Worm (Caenorhabditis elegans): ENCODE results near the gene B0244.9.

The B0244.9 gene

ce11 chrIII:5707546-5707945 lies 23.3 kb downstream of the B0244.9 start:
- TF ChIP-seq spr-3 (GFP tag; optimal IDR thresholded peaks at IDR 0.05) (no peak), egl-27 (tag; optimal IDR thresholded peaks at IDR 0.05) (no peak), mdl-1 (tag; optimal IDR thresholded peaks at IDR 0.05) (no peak), unc-39 (tag; optimal IDR thresholded peaks at IDR 0.05) (no peak), vab-7 (GFP tag; IDR thresholded peaks at IDR 0.05) (no peak)

- no peak for TF ChIP-seq nhr-237 (tag; optimal IDR thresholded peaks at IDR 0.05)
- peak; percentile 96 for TF ChIP-seq mep-1 (tag; optimal IDR thresholded peaks at IDR 0.05)
- peak; percentile 40; the same call in 1 of the 2 replicates for TF ChIP-seq ceh-44 (GFP tag; IDR thresholded peaks at IDR 0.05)
- TF ChIP-seq mxl-2 (GFP tag; conservative IDR thresholded peaks at IDR 0.05): no peak
- peak; percentile 27 for TF ChIP-seq jun-1 (tag; optimal IDR thresholded peaks at IDR 0.05)
- TF ChIP-seq hmg-1.1 (GFP tag; IDR thresholded peaks at IDR 0.05): peak; percentile 77
- TF ChIP-seq F10B5.3 (tag; optimal IDR thresholded peaks at IDR 0.05): no peak
- TF ChIP-seq pha-4 (GFP tag; IDR thresholded peaks at IDR 0.05): peak; percentile 64; the same call in 1 of the 2 replicates
- TF ChIP-seq pha-4 (tag; optimal IDR thresholded peaks at IDR 0.05): peak; percentile 98
- TF ChIP-seq hif-1 (tag; optimal IDR thresholded peaks at IDR 0.05): peak in 1 of 2 experiments; percentile 77
- TF ChIP-seq zip-11 (GFP tag; IDR thresholded peaks at IDR 0.05): no peak
- TF ChIP-seq ztf-11 (tag; optimal IDR thresholded peaks at IDR 0.05): no peak
- TF ChIP-seq dpl-1 (GFP tag; optimal IDR thresholded peaks at IDR 0.05): peak; percentile 88
- TF ChIP-seq Y48G9A.11 (GFP tag; IDR thresholded peaks at IDR 0.05): peak; percentile 35; the same call in 1 of the 2 replicates
- peak; percentile 96 for TF ChIP-seq nhr-77 (tag; optimal IDR thresholded peaks at IDR 0.05)
- TF ChIP-seq ZK337.2 (GFP tag; IDR thresholded peaks at IDR 0.05): 0 out of 2 replicates have a peak, but pooled peaks have one; percentile 23
- TF ChIP-seq dmd-6 (GFP tag; IDR thresholded peaks at IDR 0.05): peak; percentile 62
- peak; percentile 96 for TF ChIP-seq nhr-11 (tag; optimal IDR thresholded peaks at IDR 0.05)
- peak in 1 of 2 experiments; percentile 71 for TF ChIP-seq mdl-1 (tag; optimal IDR thresholded peaks at IDR 0.05)
- no peak for TF ChIP-seq nhr-76 (tag; optimal IDR thresholded peaks at IDR 0.05)
- no peak for TF ChIP-seq F26F4.8 (GFP tag; conservative IDR thresholded peaks at IDR 0.05)
- TF ChIP-seq mdt-29 (GFP tag; IDR thresholded peaks at IDR 0.05): no peak
- peak; percentile 85 for TF ChIP-seq lin-38 (GFP tag; IDR thresholded peaks at IDR 0.05)
- TF ChIP-seq hlh-11 (tag; optimal IDR thresholded peaks at IDR 0.05): peak; percentile 77
- TF ChIP-seq spr-3 (GFP tag; optimal IDR thresholded peaks at IDR 0.05): no peak
- no peak for TF ChIP-seq daf-12 (tag; optimal IDR thresholded peaks at IDR 0.05)
- no peak for TF ChIP-seq mxl-3 (GFP tag; optimal IDR thresholded peaks at IDR 0.05)
- TF ChIP-seq ceh-20 (GFP tag; IDR thresholded peaks at IDR 0.05): peak; percentile 52; the same call in 1 of the 2 replicates
- peak; percentile 83 for TF ChIP-seq rbr-2 (tag; optimal IDR thresholded peaks at IDR 0.05)
- no peak for TF ChIP-seq lin-15B (tag; optimal IDR thresholded peaks at IDR 0.05)
- no peak for TF ChIP-seq F49E8.2 (tag; optimal IDR thresholded peaks at IDR 0.05; ENCODE audit: borderline replicate concordance)
- TF ChIP-seq ceh-62 (tag; optimal IDR thresholded peaks at IDR 0.05): no peak
- TF ChIP-seq Y5F2A.4 (GFP tag; optimal IDR thresholded peaks at IDR 0.05): no peak
- TF ChIP-seq zip-2 (tag; optimal IDR thresholded peaks at IDR 0.05): peak; percentile 29
- TF ChIP-seq F37D6.2 (tag; optimal IDR thresholded peaks at IDR 0.05): peak; percentile 59
- TF ChIP-seq madf-5 (GFP tag; IDR thresholded peaks at IDR 0.05): no peak
- TF ChIP-seq pqm-1 (tag; optimal IDR thresholded peaks at IDR 0.05): peak; percentile 7
- TF ChIP-seq F44E2.7 (GFP tag; IDR thresholded peaks at IDR 0.05): no peak
- TF ChIP-seq spr-1 (tag; optimal IDR thresholded peaks at IDR 0.05): peak; percentile 15
- TF ChIP-seq attf-4 (tag; optimal IDR thresholded peaks at IDR 0.05): no peak
- no peak for TF ChIP-seq daf-8 (GFP tag; IDR thresholded peaks at IDR 0.05)
- TF ChIP-seq ceh-28 (tag; optimal IDR thresholded peaks at IDR 0.05): peak; percentile 85
- no peak for TF ChIP-seq set-16 (GFP tag; IDR thresholded peaks at IDR 0.05)
- no peak for TF ChIP-seq dmd-8 (GFP tag; IDR thresholded peaks at IDR 0.05)
- TF ChIP-seq nhr-6 (tag; optimal IDR thresholded peaks at IDR 0.05): peak; percentile 73
- TF ChIP-seq unc-62 (GFP tag; optimal IDR thresholded peaks at IDR 0.05 in 1 of 2): peak in 1 of 2 experiments; percentile 21
- TF ChIP-seq unc-62 (tag; optimal IDR thresholded peaks at IDR 0.05): no peak
Observed at ce11 chrIII:5706077-5706627, 24.7 kb downstream of the B0244.9 start, which contains the start of gene rpl-23. TSS of gene rpl-23 (minus strand) at chrIII:5706127.

All from whole organism, L4 larva.